Fruit fly (Drosophila melanogaster): ENCODE measurements around the gene CG4935.

DNA sequence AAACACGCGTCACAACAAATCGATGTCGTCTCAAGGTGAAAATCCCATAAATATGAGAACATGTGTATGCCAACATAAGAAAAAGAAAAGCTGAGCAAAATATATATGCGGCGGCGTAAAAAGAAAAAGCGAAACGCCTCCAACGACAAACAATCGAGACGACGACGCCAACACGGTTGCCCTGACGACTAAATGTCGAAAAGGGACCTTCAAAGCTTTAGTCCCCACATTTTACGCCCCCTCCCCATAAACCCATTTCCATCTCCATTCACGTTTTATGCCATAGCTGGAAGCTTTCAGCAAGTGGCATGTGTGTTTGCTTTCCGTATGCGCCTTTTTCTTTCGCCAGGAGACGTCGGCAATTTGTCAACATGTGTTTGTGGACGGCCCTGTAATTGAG lies 16.0 kb downstream of the CG4935 start:
- no peak for TF ChIP-seq CG8159 (tag; optimal IDR thresholded peaks at IDR 0.05)
- TF ChIP-seq rn (GFP tag; IDR thresholded peaks at IDR 0.05): no peak
- no peak for TF ChIP-seq CG34367 (tag; optimal IDR thresholded peaks at IDR 0.05)
- no peak for TF ChIP-seq Ets98B (GFP tag; IDR thresholded peaks at IDR 0.05)
- TF ChIP-seq CG8301 (tag; optimal IDR thresholded peaks at IDR 0.05): no peak
- no peak for TF ChIP-seq Pif1B (GFP tag; optimal IDR thresholded peaks at IDR 0.05)
- no peak for TF ChIP-seq CG4496 (GFP tag; IDR thresholded peaks at IDR 0.05)
